Fruit fly (Drosophila melanogaster) whole organism, embryonic: ENCODE measurements around the gene ghi.

Experiments
- Adf1 ChIP-seq: fragments of 200-800 bp; sonication (Bioruptor generic); IDR thresholded peaks from 2 replicates; pipeline ENCODE4 v1.3.6; 2022; ENCODE audit warnings: missing biosample characterization, missing genetic modification characterization
- Atf6 ChIP-seq: fragments of 200-800 bp; sonication (Bioruptor generic); IDR thresholded peaks from 2 replicates; pipeline ENCODE4 v1.3.6; 2022; ENCODE audit warnings: missing biosample characterization, missing genetic modification characterization
- Bgb ChIP-seq: fragments of 200-800 bp; sonication (Bioruptor generic); IDR thresholded peaks from 2 replicates; pipeline ENCODE4 v1.3.6; 2022; ENCODE audit warnings: missing biosample characterization, missing genetic modification characterization; ENCODE audit not compliant: partially characterized antibody
- CG10654 ChIP-seq: fragments of 200-800 bp; sonication (Bioruptor generic); optimal IDR thresholded peaks from 2 replicates; lab custom pipeline; 2016; ENCODE audit warnings: missing biosample characterization, missing genetic modification characterization
- CG1233 ChIP-seq: fragments of 200-800 bp; sonication (Bioruptor generic); optimal IDR thresholded peaks from 4 replicates; lab custom pipeline; 2018; ENCODE audit warnings: missing biosample characterization, mild to moderate bottlenecking, missing genetic modification characterization
- CG12769 ChIP-seq: fragments of 200-800 bp; sonication (Bioruptor generic); optimal IDR thresholded peaks from 2 replicates; lab custom pipeline; 2019; ENCODE audit warnings: missing biosample characterization, mild to moderate bottlenecking, missing genetic modification characterization, moderate library complexity
- CG14860 ChIP-seq: fragments of 200-800 bp; sonication (Bioruptor generic); IDR thresholded peaks from 3 replicates; pipeline ENCODE4 v1.3.6; 2022; ENCODE audit warnings: missing biosample characterization, missing genetic modification characterization; ENCODE audit not compliant: partially characterized antibody
- CG14965 ChIP-seq: fragments of 200-800 bp; sonication (Bioruptor generic); optimal IDR thresholded peaks from 2 replicates; lab custom pipeline; 2016; ENCODE audit warnings: missing biosample characterization, missing genetic modification characterization, borderline replicate concordance
- CG15696 ChIP-seq: fragments of 200-800 bp; sonication (Bioruptor generic); optimal IDR thresholded peaks from 2 replicates; lab custom pipeline; 2019; ENCODE audit warnings: missing biosample characterization, mild to moderate bottlenecking, missing genetic modification characterization, moderate library complexity
- CG16813 ChIP-seq: fragments of 200-800 bp; sonication (Bioruptor generic); IDR thresholded peaks from 3 replicates; pipeline ENCODE4 v1.3.6; 2022; ENCODE audit warnings: missing biosample characterization, missing genetic modification characterization; ENCODE audit not compliant: partially characterized antibody
- CG42726 ChIP-seq: fragments of 200-800 bp; sonication (Bioruptor generic); IDR thresholded peaks from 2 replicates; pipeline ENCODE4 v1.3.6; 2022; ENCODE audit warnings: missing biosample characterization, missing genetic modification characterization; ENCODE audit not compliant: partially characterized antibody
- CG6689 ChIP-seq: fragments of 200-800 bp; sonication (Bioruptor generic); IDR thresholded peaks from 2 replicates; pipeline ENCODE4 v1.3.6; 2022; ENCODE audit warnings: missing biosample characterization, missing genetic modification characterization
- CG7271 ChIP-seq: fragments of 200-800 bp; sonication (Bioruptor generic); optimal IDR thresholded peaks from 2 replicates; lab custom pipeline; 2018; ENCODE audit warnings: missing biosample characterization, mild to moderate bottlenecking, missing genetic modification characterization, moderate library complexity
- CG9932 ChIP-seq: fragments of 200-800 bp; sonication (Bioruptor generic); IDR thresholded peaks from 2 replicates; pipeline ENCODE4 v1.3.6; 2022; ENCODE audit warnings: missing biosample characterization, missing genetic modification characterization
- CTCF ChIP-seq: fragments of 200-800 bp; sonication (Bioruptor generic); optimal IDR thresholded peaks from 2 replicates; lab custom pipeline; 2017; ENCODE audit warnings: missing biosample characterization, mild to moderate bottlenecking, missing genetic modification characterization, moderate library complexity
- Dll ChIP-seq: fragments of 200-800 bp; sonication (Bioruptor generic); IDR thresholded peaks from 4 replicates; pipeline ENCODE4 v1.3.6; 2022; ENCODE audit warnings: missing biosample characterization, missing genetic modification characterization; ENCODE audit not compliant: partially characterized antibody
- Elba2 ChIP-seq: fragments of 200-800 bp; sonication (Bioruptor generic); optimal IDR thresholded peaks from 3 replicates; lab custom pipeline; 2016; ENCODE audit warnings: missing biosample characterization, missing genetic modification characterization
- Gsc ChIP-seq: fragments of 200-800 bp; sonication (Bioruptor generic); IDR thresholded peaks from 2 replicates; pipeline ENCODE4 v1.3.6; 2022; ENCODE audit warnings: missing biosample characterization, missing genetic modification characterization
- Hmx ChIP-seq: fragments of 200-800 bp; sonication (Bioruptor generic); optimal IDR thresholded peaks from 2 replicates; lab custom pipeline; 2016; ENCODE audit warnings: missing biosample characterization, missing genetic modification characterization
- Hr51 ChIP-seq, 2 experiments: fragments of 200-800 bp; sonication (Bioruptor generic); optimal IDR thresholded peaks; 2 replicates in 1 of 2; 3 replicates in 1 of 2; lab custom pipeline; 2016 to 2018; ENCODE audit warnings: missing biosample characterization in 2 of 2, missing genetic modification characterization in 2 of 2, mild to moderate bottlenecking in 1 of 2, moderate library complexity in 1 of 2
- Jarid2 ChIP-seq: fragments of 200-800 bp; sonication (Bioruptor generic); optimal IDR thresholded peaks from 3 replicates; lab custom pipeline; 2017; ENCODE audit warnings: mild to moderate bottlenecking, missing biosample characterization, missing genetic modification reagents, missing genetic modification characterization
- Myb ChIP-seq: fragments of 200-800 bp; sonication (Bioruptor generic); optimal IDR thresholded peaks from 2 replicates; lab custom pipeline; 2016; ENCODE audit warnings: missing biosample characterization, missing genetic modification characterization
- NK7.1 ChIP-seq: fragments of 200-800 bp; sonication (Bioruptor generic); optimal IDR thresholded peaks from 3 replicates; lab custom pipeline; 2016; ENCODE audit warnings: missing biosample characterization, missing genetic modification characterization
- Neu2 ChIP-seq: fragments of 200-800 bp; sonication (Bioruptor generic); optimal IDR thresholded peaks from 3 replicates; lab custom pipeline; 2016; ENCODE audit warnings: missing biosample characterization, missing genetic modification characterization, borderline replicate concordance
- Scr ChIP-seq: fragments of 200-800 bp; sonication (Bioruptor generic); IDR thresholded peaks from 2 replicates; pipeline ENCODE4 v1.3.6; 2022; ENCODE audit warnings: missing biosample characterization, missing genetic modification characterization; ENCODE audit not compliant: partially characterized antibody
- Sox102F ChIP-seq: fragments of 200-800 bp; sonication (Bioruptor generic); optimal IDR thresholded peaks from 2 replicates; lab custom pipeline; 2018; ENCODE audit warnings: missing biosample characterization, mild to moderate bottlenecking, missing genetic modification characterization, moderate library complexity
- Usf ChIP-seq: fragments of 200-800 bp; sonication (Bioruptor generic); optimal IDR thresholded peaks from 2 replicates; lab custom pipeline; 2017; ENCODE audit warnings: missing genotype, missing biosample characterization, missing genetic modification characterization
- abd-A ChIP-seq: fragments of 200-800 bp; sonication (Bioruptor generic); optimal IDR thresholded peaks from 3 replicates; lab custom pipeline; 2019; ENCODE audit warnings: missing biosample characterization, mild to moderate bottlenecking, missing genetic modification characterization, moderate library complexity
- bowl ChIP-seq: fragments of 200-800 bp; sonication (Bioruptor generic); IDR thresholded peaks from 2 replicates; pipeline ENCODE4 v1.3.6; 2022; ENCODE audit warnings: missing biosample characterization, missing genetic modification characterization
- chinmo ChIP-seq: fragments of 200-800 bp; sonication (Bioruptor generic); IDR thresholded peaks from 4 replicates; pipeline ENCODE4 v1.3.6; 2022; ENCODE audit warnings: missing biosample characterization, missing genetic modification characterization; ENCODE audit not compliant: partially characterized antibody
- chm ChIP-seq: fragments of 200-800 bp; sonication (Bioruptor generic); IDR thresholded peaks from 2 replicates; pipeline ENCODE4 v1.3.6; 2022; ENCODE audit warnings: missing biosample characterization, missing genetic modification characterization
- disco-r ChIP-seq: fragments of 200-800 bp; sonication (Bioruptor generic); optimal IDR thresholded peaks from 2 replicates; lab custom pipeline; 2016; ENCODE audit warnings: missing biosample characterization, missing genetic modification characterization
- fd3F ChIP-seq: fragments of 200-800 bp; sonication (Bioruptor generic); optimal IDR thresholded peaks from 2 replicates; lab custom pipeline; 2018; ENCODE audit warnings: missing biosample characterization, mild to moderate bottlenecking, missing genetic modification characterization, moderate library complexity
- insv ChIP-seq, 2 experiments: fragments of 200-800 bp; sonication (Bioruptor generic); optimal IDR thresholded peaks; 3 replicates each; lab custom pipeline; 2016 to 2018; ENCODE audit warnings: missing biosample characterization in 2 of 2, missing genetic modification characterization in 2 of 2
- jumu ChIP-seq: fragments of 200-800 bp; sonication (Bioruptor generic); optimal IDR thresholded peaks from 3 replicates; lab custom pipeline; 2016; ENCODE audit warnings: missing biosample characterization, missing genetic modification characterization
- ken ChIP-seq: fragments of 200-800 bp; sonication (Bioruptor generic); IDR thresholded peaks from 3 replicates; pipeline ENCODE4 v1.3.6; 2022; ENCODE audit warnings: missing biosample characterization, missing genetic modification characterization
- maf-S ChIP-seq: fragments of 200-800 bp; sonication (Bioruptor generic); optimal IDR thresholded peaks from 2 replicates; lab custom pipeline; 2016; ENCODE audit warnings: missing biosample characterization, missing genetic modification characterization
- mld ChIP-seq: fragments of 200-800 bp; sonication (Bioruptor generic); IDR thresholded peaks from 3 replicates; pipeline ENCODE4 v1.3.6; 2022; ENCODE audit warnings: missing biosample characterization, missing genetic modification characterization; ENCODE audit not compliant: partially characterized antibody
- nmo ChIP-seq: fragments of 200-800 bp; sonication (Bioruptor generic); optimal IDR thresholded peaks from 2 replicates; lab custom pipeline; 2018; ENCODE audit warnings: missing biosample characterization, mild to moderate bottlenecking, missing genetic modification characterization, moderate library complexity
- odd ChIP-seq: fragments of 200-800 bp; sonication (Bioruptor generic); optimal IDR thresholded peaks from 2 replicates; lab custom pipeline; 2017; ENCODE audit warnings: missing biosample characterization, mild to moderate bottlenecking, missing genetic modification characterization
- phol ChIP-seq: fragments of 200-800 bp; sonication (Bioruptor generic); optimal IDR thresholded peaks from 3 replicates; lab custom pipeline; 2018; ENCODE audit warnings: missing biosample characterization, mild to moderate bottlenecking, missing genetic modification characterization, moderate library complexity
- pros ChIP-seq: fragments of 200-800 bp; sonication (Bioruptor generic); optimal IDR thresholded peaks from 3 replicates; lab custom pipeline; 2019; ENCODE audit warnings: missing biosample characterization, mild to moderate bottlenecking, missing genetic modification characterization, moderate library complexity
- row ChIP-seq: fragments of 200-800 bp; sonication (Bioruptor generic); IDR thresholded peaks from 3 replicates; pipeline ENCODE4 v1.3.6; 2022; ENCODE audit warnings: missing biosample characterization, missing genetic modification characterization
- schlank ChIP-seq: fragments of 200-800 bp; sonication (Bioruptor generic); optimal IDR thresholded peaks from 2 replicates; lab custom pipeline; 2018; ENCODE audit warnings: missing biosample characterization, mild to moderate bottlenecking, missing genetic modification characterization
- slbo ChIP-seq: fragments of 200-800 bp; sonication (Bioruptor generic); IDR thresholded peaks from 2 replicates; pipeline ENCODE4 v1.3.6; 2022; ENCODE audit warnings: missing biosample characterization, missing genetic modification characterization
- trem ChIP-seq: fragments of 200-800 bp; optimal IDR thresholded peaks from 3 replicates; lab custom pipeline; 2019; ENCODE audit warnings: missing biosample characterization, mild to moderate bottlenecking, missing genetic modification characterization, moderate library complexity
- ttk ChIP-seq: fragments of 200-800 bp; sonication (Bioruptor generic); IDR thresholded peaks from 2 replicates; pipeline ENCODE4 v2.1.2; 2022; ENCODE audit warnings: missing biosample characterization, missing genetic modification characterization
- z ChIP-seq: fragments of 200-800 bp; sonication (Bioruptor generic); IDR thresholded peaks from 3 replicates; pipeline ENCODE4 v1.3.6; 2022; ENCODE audit warnings: missing biosample characterization, missing genetic modification characterization
- zfh1 ChIP-seq: fragments of 200-800 bp; sonication (Bioruptor generic); IDR thresholded peaks from 3 replicates; pipeline ENCODE4 v1.3.6; 2022; ENCODE audit warnings: missing biosample characterization, missing genetic modification characterization

Gene ghi

dm6 chr3L:9402157-9402890 is 49.4 kb upstream of the ghi start, which contains the start of gene eIF4E1 (continued):
- TF ChIP-seq mld (peak; percentile 68), Scr (GFP tag; lab: Robert Waterston, UW) (peak; percentile 76), NK7.1 (no peak), jumu (GFP tag; lab: Kevin White, UChicago) (peak; percentile 3), Bgb (peak; percentile 86), insv (GFP tag; optimal IDR thresholded peaks at IDR 0.05; lab: Kevin White, UChicago) (no peak), ttk (GFP tag; lab: Robert Waterston, UW) (no peak), CG7271 (no peak), CG1233 (GFP tag; lab: Kevin White, UChicago) (peak; percentile 1), Jarid2 (GFP tag; lab: Kevin White, UChicago) (no peak), Elba2 (GFP tag; lab: Kevin White, UChicago) (peak; percentile 75), CG42726 (GFP tag; lab: Robert Waterston, UW) (peak; percentile 80), CG14965 (no peak), Hmx (GFP tag; lab: Kevin White, UChicago) (no peak), ken (peak; percentile 27; the same call in 2 of the 3 replicates), Atf6 (GFP tag; lab: Robert Waterston, UW) (no peak), CG16813 (peak; percentile 82), z (GFP tag; lab: Robert Waterston, UW) (no peak), bowl (GFP tag; lab: Robert Waterston, UW) (no peak), slbo (peak; percentile 65; the same call in 1 of the 2 replicates), abd-A (tag; lab: Kevin White, UChicago) (no peak), fd3F (GFP tag; lab: Kevin White, UChicago) (no peak), CG10654 (GFP tag; lab: Kevin White, UChicago) (no peak), chm (GFP tag; lab: Robert Waterston, UW) (no peak), disco-r (no peak), CG9932 (GFP tag; lab: Robert Waterston, UW) (peak; percentile 31; the same call in 1 of the 2 replicates), phol (tag; lab: Kevin White, UChicago) (peak; percentile 62), Adf1 (0 out of 2 replicates have a peak, but pooled peaks have one; percentile 28), chinmo (GFP tag; lab: Robert Waterston, UW) (0 out of 4 replicates have a peak, but pooled peaks have one; percentile 19), zfh1 (GFP tag; lab: Robert Waterston, UW) (no peak), Hr51 (GFP tag; optimal IDR thresholded peaks at IDR 0.05; lab: Kevin White, UChicago) (no peak), Dll (peak; percentile 72), pros (GFP tag; lab: Kevin White, UChicago) (no peak), schlank (tag; lab: Kevin White, UChicago) (no peak), Gsc (GFP tag; lab: Robert Waterston, UW) (no peak), CTCF (GFP tag; lab: Kevin White, UChicago) (no peak), CG6689 (no peak), Sox102F (GFP tag; lab: Kevin White, UChicago) (no peak), Myb (GFP tag; lab: Kevin White, UChicago) (peak; percentile 100), CG15696 (tag; lab: Kevin White, UChicago) (peak; percentile 8), row (GFP tag; lab: Robert Waterston, UW) (peak; percentile 50), Neu2 (no peak), CG14860 (GFP tag; lab: Robert Waterston, UW) (peak; percentile 36; the same call in 2 of the 3 replicates), trem (tag; lab: Kevin White, UChicago) (peak; percentile 57), maf-S (GFP tag; lab: Kevin White, UChicago) (peak; percentile 2), Usf (GFP tag; lab: Kevin White, UChicago) (no peak), CG12769 (peak; percentile 18), odd (GFP tag; lab: Kevin White, UChicago) (no peak), nmo (GFP tag; lab: Kevin White, UChicago) (peak; percentile 53)
